Worm (Caenorhabditis elegans) whole organism, L4 larva: Measurements from ENCODE around the gene ubc-18.

Experiments
- F26F4.8 ChIP-seq: fragments of 200-800 bp; sonication (Bioruptor generic); conservative IDR thresholded peaks from 2 replicates; pipeline ENCODE4 v1.3.6; 2022; ENCODE audit warnings: missing genetic modification characterization, missing compliant biosample characterization
- F37D6.2 ChIP-seq: sonication (generic microtip); optimal IDR thresholded peaks from 2 replicates; lab custom pipeline; 2016; ENCODE audit warnings: mild to moderate bottlenecking, missing genetic modification characterization, missing compliant biosample characterization
- dve-1 ChIP-seq: sonication (generic microtip); optimal IDR thresholded peaks from 2 replicates; lab custom pipeline; 2017; ENCODE audit warnings: antibody characterized with exemption, mild to moderate bottlenecking, missing genetic modification characterization, missing compliant biosample characterization; ENCODE audit not compliant: insufficient read depth
- fkh-10 ChIP-seq: fragments of 150-350 bp; optimal IDR thresholded peaks from 2 replicates; lab custom pipeline; 2014; ENCODE audit warnings: missing biosample characterization, missing genetic modification reagents, missing genetic modification characterization
- hif-1 ChIP-seq, 2 experiments: sonication (generic microtip); optimal IDR thresholded peaks; 2 replicates each; lab custom pipeline; 2016 to 2017; ENCODE audit warnings: missing compliant biosample characterization in 2 of 2, missing genetic modification characterization in 2 of 2, missing genetic modification reagents in 2 of 2, missing genotype in 2 of 2, mild to moderate bottlenecking in 1 of 2
- lin-13 ChIP-seq: fragments of 150-350 bp; optimal IDR thresholded peaks from 2 replicates; lab custom pipeline; 2014; ENCODE audit warnings: missing biosample characterization, missing genetic modification reagents, missing genetic modification characterization
- skn-1 ChIP-seq: fragments of 150-350 bp; optimal IDR thresholded peaks from 2 replicates; lab custom pipeline; 2014; ENCODE audit warnings: missing biosample characterization, missing genetic modification characterization
- snpc-4 ChIP-seq: fragments of 150-350 bp; optimal IDR thresholded peaks from 2 replicates; lab custom pipeline; 2014; ENCODE audit warnings: missing biosample characterization, missing genetic modification characterization
- unc-62 ChIP-seq, 3 experiments: fragments of 150-350 bp in 1 of 3; sonication (generic microtip); optimal IDR thresholded peaks in 2 of 3; peaks in 1 of 3; 1 replicate in 1 of 3; 2 replicates in 2 of 3; lab custom pipeline; 2014 to 2017; ENCODE audit warnings: missing biosample characterization in 3 of 3, missing genetic modification characterization in 3 of 3, missing genetic modification reagents in 3 of 3, missing genotype in 1 of 3

- TF ChIP-seq unc-62 (GFP tag; optimal IDR thresholded peaks at IDR 0.05 in 1 of 2; lab: Kevin White, UChicago): peak in 1 of 2 experiments; percentile 57
- no peak for TF ChIP-seq unc-62 (tag; optimal IDR thresholded peaks at IDR 0.05; lab: Kevin White, UChicago)
- TF ChIP-seq F37D6.2: no peak
- TF ChIP-seq snpc-4 (tag; lab: Kevin White, UChicago): no peak
- TF ChIP-seq hif-1 (tag; optimal IDR thresholded peaks at IDR 0.05; lab: Kevin White, UChicago): no peak
- no peak for TF ChIP-seq dve-1
- TF ChIP-seq F26F4.8: no peak
- TF ChIP-seq skn-1: no peak
- no peak for TF ChIP-seq fkh-10 (GFP tag; lab: Kevin White, UChicago)
- TF ChIP-seq lin-13 (GFP tag; lab: Kevin White, UChicago): no peak
Observed at ce11 chrIII:7034252-7035223, 33.8 kb downstream of the ubc-18 start.
